Worm (Caenorhabditis elegans): ENCODE measurements around the gene R10E9.2.
A peak's percentile ranks its signal among the peaks of the same experiment; 100 is the strongest.

The R10E9.2 gene

DNA sequence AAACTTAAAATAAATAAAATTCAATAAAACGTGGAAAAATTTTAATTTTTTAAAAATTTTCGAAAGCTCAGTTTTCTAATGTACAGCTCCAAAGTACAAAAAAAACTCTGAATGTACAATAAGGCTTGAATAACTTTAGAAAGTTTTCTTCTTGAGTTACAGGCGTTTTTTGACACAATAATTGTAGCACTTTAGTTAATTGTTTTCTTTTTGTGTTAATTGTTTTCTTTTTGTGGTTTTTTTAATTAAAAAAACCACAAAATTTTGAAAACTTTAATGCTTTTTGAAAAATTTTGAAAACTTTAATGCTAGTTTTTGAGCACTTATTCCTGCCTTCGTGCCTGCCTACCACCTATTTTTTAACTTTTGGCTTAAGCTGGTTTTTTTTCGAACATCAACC lies at the start of gene R10E9.2:
R10E9.2 (minus strand) TSS at position 101 of the 400 bp plus-strand sequence.
- no peak for TF ChIP-seq dmd-4 (tag; optimal IDR thresholded peaks at IDR 0.05; ENCODE audit: borderline replicate concordance)
- TF ChIP-seq ceh-24 (tag; optimal IDR thresholded peaks at IDR 0.05), result no peak
- no peak for TF ChIP-seq K02D7.2 (tag; optimal IDR thresholded peaks at IDR 0.05)
- no peak for TF ChIP-seq ceh-22 (tag; optimal IDR thresholded peaks at IDR 0.05)
- no peak for TF ChIP-seq ref-2 (tag; optimal IDR thresholded peaks at IDR 0.05)
- no peak for TF ChIP-seq fkh-10 (GFP tag; optimal IDR thresholded peaks at IDR 0.05)
- no peak for TF ChIP-seq ceh-34 (tag; optimal IDR thresholded peaks at IDR 0.05)
- TF ChIP-seq unc-55 (GFP tag; optimal IDR thresholded peaks at IDR 0.05), result no peak
- TF ChIP-seq pqm-1 (tag; optimal IDR thresholded peaks at IDR 0.05), result no peak
- no peak for TF ChIP-seq Y22D7AL.16 (tag; optimal IDR thresholded peaks at IDR 0.05)
- no peak for TF ChIP-seq ceh-9 (tag; optimal IDR thresholded peaks at IDR 0.05)

DNA sequence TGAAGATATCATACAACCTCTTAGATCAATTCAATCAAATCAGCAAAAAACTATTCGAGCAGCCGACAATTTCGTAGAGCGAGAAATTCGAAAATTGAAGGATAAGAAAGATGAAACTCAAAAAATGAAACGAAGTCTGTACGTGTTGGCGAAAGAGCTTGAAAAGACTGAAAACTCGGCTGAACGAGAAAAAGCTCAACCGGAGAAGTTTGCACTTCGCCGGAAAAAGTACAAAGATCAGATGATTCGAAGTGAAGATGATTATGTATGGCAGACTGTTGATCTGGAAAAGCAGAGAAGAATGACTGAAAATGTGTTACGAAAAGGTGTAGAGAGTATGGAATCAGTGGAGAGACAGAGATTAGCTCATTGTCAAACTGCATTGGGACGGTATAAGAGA lies 48.9 kb upstream of the R10E9.2 start:
- TF ChIP-seq elt-2 (tag; optimal IDR thresholded peaks at IDR 0.05) (no peak), pha-2 (tag; optimal IDR thresholded peaks at IDR 0.05) (no peak), hlh-13 (GFP tag; optimal IDR thresholded peaks at IDR 0.05) (no peak)

DNA sequence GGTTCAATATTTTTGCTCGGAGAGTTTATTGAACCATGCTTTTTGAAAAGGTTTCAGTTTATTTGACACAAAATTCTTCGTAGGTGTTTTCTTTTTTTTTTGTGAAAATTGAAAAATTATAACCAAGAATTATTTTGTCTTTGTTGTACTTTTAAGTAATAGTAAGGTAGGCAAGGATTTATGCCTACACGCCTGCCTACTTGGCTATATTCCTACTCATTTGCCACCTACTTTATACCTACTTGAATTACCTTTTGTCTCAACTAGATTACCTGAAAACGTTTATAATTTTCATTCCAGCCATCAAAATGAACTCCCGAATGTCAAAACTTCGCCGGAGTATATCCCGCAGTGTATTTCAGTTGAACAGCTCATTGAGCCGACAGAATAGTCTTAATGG lies 47.9 kb upstream of the R10E9.2 start, which contains the start of gene C36E8.4:
C36E8.4 (plus strand) TSS at position 301 of the 400 bp plus-strand sequence.
- TF ChIP-seq pha-2 (tag; optimal IDR thresholded peaks at IDR 0.05) (no peak), C38D4.7 (GFP tag; optimal IDR thresholded peaks at IDR 0.05) (no peak), F13H6.1 (tag; optimal IDR thresholded peaks at IDR 0.05) (no peak), ceh-31 (tag; optimal IDR thresholded peaks at IDR 0.05) (no peak), ama-1 (optimal IDR thresholded peaks at IDR 0.05) (no peak), syd-9 (tag; optimal IDR thresholded peaks at IDR 0.05) (no peak), pax-1 (tag; optimal IDR thresholded peaks at IDR 0.05) (no peak), dmd-4 (tag; optimal IDR thresholded peaks at IDR 0.05; ENCODE audit: borderline replicate concordance) (no peak), sdc-2 (tag; optimal IDR thresholded peaks at IDR 0.05) (no peak), ceh-9 (tag; optimal IDR thresholded peaks at IDR 0.05) (no peak)

DNA sequence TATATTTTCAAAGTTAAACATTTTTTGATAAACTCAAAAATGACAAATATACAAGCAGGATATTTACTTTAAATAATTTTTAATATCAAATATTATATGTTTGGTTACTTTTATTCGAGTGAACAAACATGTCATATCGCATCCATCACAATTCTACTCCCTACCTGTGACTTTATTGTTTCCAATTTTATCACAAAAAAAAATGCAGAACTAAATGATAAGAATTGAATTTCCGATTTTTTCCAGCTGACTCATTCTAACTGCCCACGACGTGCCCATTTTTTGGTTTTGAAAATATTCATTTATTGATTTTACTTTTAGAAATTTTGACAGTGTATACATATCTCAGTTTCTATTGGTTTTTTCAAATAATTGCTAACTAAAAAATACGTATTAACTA lies 46.9 kb upstream of the R10E9.2 start:
- no peak for TF ChIP-seq pros-1 (tag; optimal IDR thresholded peaks at IDR 0.05)
- TF ChIP-seq unc-42 (tag; optimal IDR thresholded peaks at IDR 0.05), result no peak
- TF ChIP-seq F13H6.1 (tag; optimal IDR thresholded peaks at IDR 0.05), result no peak
- no peak for TF ChIP-seq madf-2 (tag; optimal IDR thresholded peaks at IDR 0.05)
- TF ChIP-seq pat-9 (tag; optimal IDR thresholded peaks at IDR 0.05), result no peak
- TF ChIP-seq sdc-2 (tag; optimal IDR thresholded peaks at IDR 0.05), result no peak
- no peak for TF ChIP-seq unc-55 (GFP tag; optimal IDR thresholded peaks at IDR 0.05)
- TF ChIP-seq ceh-22 (tag; optimal IDR thresholded peaks at IDR 0.05), result no peak
- no peak for TF ChIP-seq fkh-10 (GFP tag; optimal IDR thresholded peaks at IDR 0.05)
- no peak for TF ChIP-seq ceh-45 (GFP tag; IDR thresholded peaks at IDR 0.05)

DNA sequence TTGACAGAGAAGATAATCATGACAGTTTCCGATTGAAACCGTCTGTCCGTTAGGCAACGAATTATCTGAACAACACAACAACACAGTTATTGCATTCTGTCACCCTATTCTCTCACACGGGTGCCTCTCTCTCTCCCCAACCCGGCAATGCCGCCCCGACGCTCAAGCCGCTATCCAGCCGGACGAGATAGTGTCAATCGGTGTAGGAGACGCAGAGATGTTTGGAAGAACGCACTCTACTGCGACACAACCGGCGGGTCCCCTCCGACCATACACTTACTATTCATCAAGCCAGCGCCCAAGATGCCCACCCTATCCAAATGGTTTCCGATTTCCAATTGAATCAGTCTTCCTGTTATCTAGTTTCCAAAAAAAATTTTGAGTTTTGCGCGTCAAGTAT lies 46.0 kb upstream of the R10E9.2 start:
- TF ChIP-seq ceh-19 (GFP tag; optimal IDR thresholded peaks at IDR 0.05) (no peak), unc-42 (tag; optimal IDR thresholded peaks at IDR 0.05) (peak; percentile 11), ceh-31 (tag; optimal IDR thresholded peaks at IDR 0.05) (peak; percentile 25), ref-2 (tag; optimal IDR thresholded peaks at IDR 0.05) (peak; percentile 67), pag-3 (tag; optimal IDR thresholded peaks at IDR 0.05; ENCODE audit: borderline replicate concordance) (no peak), tbx-2 (tag; optimal IDR thresholded peaks at IDR 0.05) (peak; percentile 69), ztf-16 (tag; optimal IDR thresholded peaks at IDR 0.05) (no peak), elt-4 (tag; optimal IDR thresholded peaks at IDR 0.05) (no peak), pha-4 (tag; optimal IDR thresholded peaks at IDR 0.05) (no peak), Y22D7AL.16 (tag; optimal IDR thresholded peaks at IDR 0.05) (no peak), nhr-11 (tag; optimal IDR thresholded peaks at IDR 0.05) (no peak), ceh-18 (tag; optimal IDR thresholded peaks at IDR 0.05) (no peak), ceh-34 (tag; optimal IDR thresholded peaks at IDR 0.05) (peak; percentile 55), hlh-6 (tag; optimal IDR thresholded peaks at IDR 0.05) (peak; percentile 68), nfya-1 (tag; optimal IDR thresholded peaks at IDR 0.05) (peak; percentile 50), syd-9 (tag; optimal IDR thresholded peaks at IDR 0.05) (peak; percentile 4), sox-4 (tag; optimal IDR thresholded peaks at IDR 0.05) (no peak), fkh-6 (tag; optimal IDR thresholded peaks at IDR 0.05) (no peak), ceh-22 (tag; optimal IDR thresholded peaks at IDR 0.05) (no peak), ttx-3 (tag; optimal IDR thresholded peaks at IDR 0.05) (no peak), C08G9.2 (tag; optimal IDR thresholded peaks at IDR 0.05) (peak; percentile 6), ceh-6 (GFP tag; optimal IDR thresholded peaks at IDR 0.05) (peak; percentile 18)

All from whole organism, late embryonic.